Fruit fly (Drosophila melanogaster) whole organism, embryonic: ENCODE measurements around the gene CG10383.
A peak's percentile ranks its signal among the peaks of the same experiment; 100 is the strongest.

Experiments used
- Adf1 ChIP-seq: fragments of 200-800 bp; sonication (Bioruptor generic); IDR thresholded peaks from 2 replicates; pipeline ENCODE4 v1.3.6; 2022; ENCODE audit warnings: missing biosample characterization, missing genetic modification characterization
- Asciz ChIP-seq: fragments of 200-800 bp; sonication (Bioruptor generic); optimal IDR thresholded peaks from 2 replicates; lab custom pipeline; 2017; ENCODE audit warnings: missing biosample characterization, mild to moderate bottlenecking, missing genetic modification characterization, missing genetic modification reagents
- Atf6 ChIP-seq: fragments of 200-800 bp; sonication (Bioruptor generic); IDR thresholded peaks from 2 replicates; pipeline ENCODE4 v1.3.6; 2022; ENCODE audit warnings: missing biosample characterization, missing genetic modification characterization
- Blimp-1 ChIP-seq: fragments of 200-800 bp; sonication (Bioruptor generic); optimal IDR thresholded peaks from 3 replicates; lab custom pipeline; 2018; ENCODE audit warnings: missing biosample characterization, missing genetic modification characterization, mild to moderate bottlenecking, moderate library complexity, missing genetic modification reagents
- CG11093 ChIP-seq: fragments of 200-800 bp; sonication (Bioruptor generic); IDR thresholded peaks from 3 replicates; pipeline ENCODE4 v1.3.6; 2022; ENCODE audit warnings: missing biosample characterization, missing genetic modification characterization
- CG15073 ChIP-seq: fragments of 200-800 bp; sonication (Bioruptor generic); optimal IDR thresholded peaks from 2 replicates; lab custom pipeline; 2016; ENCODE audit warnings: missing biosample characterization, missing genetic modification characterization
- CG15514 ChIP-seq: fragments of 200-800 bp; sonication (Bioruptor generic); optimal IDR thresholded peaks from 3 replicates; lab custom pipeline; 2017; ENCODE audit warnings: missing biosample characterization, missing genetic modification characterization, mild to moderate bottlenecking, moderate library complexity, missing genetic modification reagents
- CG17328 ChIP-seq: fragments of 200-800 bp; sonication (Bioruptor generic); IDR thresholded peaks from 2 replicates; pipeline ENCODE4 v1.3.6; 2022; ENCODE audit warnings: missing biosample characterization, missing genetic modification characterization
- CG1792 ChIP-seq: fragments of 200-800 bp; sonication (Bioruptor generic); optimal IDR thresholded peaks from 2 replicates; lab custom pipeline; 2016; ENCODE audit warnings: missing biosample characterization, missing genetic modification characterization
- CG18476 ChIP-seq: fragments of 200-800 bp; sonication (Bioruptor generic); optimal IDR thresholded peaks from 2 replicates; lab custom pipeline; 2016; ENCODE audit warnings: missing biosample characterization, mild to moderate bottlenecking, missing genetic modification characterization
- CG2129 ChIP-seq: fragments of 200-800 bp; sonication (Bioruptor generic); IDR thresholded peaks from 2 replicates; pipeline ENCODE4 v1.3.6; 2022; ENCODE audit warnings: missing biosample characterization, missing genetic modification characterization; ENCODE audit not compliant: partially characterized antibody
- CG31441 ChIP-seq: fragments of 200-800 bp; sonication (Bioruptor generic); IDR thresholded peaks from 2 replicates; pipeline ENCODE4 v1.3.6; 2022; ENCODE audit warnings: missing biosample characterization, missing genetic modification characterization
- CG6689 ChIP-seq: fragments of 200-800 bp; sonication (Bioruptor generic); IDR thresholded peaks from 2 replicates; pipeline ENCODE4 v1.3.6; 2022; ENCODE audit warnings: missing biosample characterization, missing genetic modification characterization
- CG8290 ChIP-seq, 3 experiments: fragments of 200-800 bp; sonication (Bioruptor generic); optimal IDR thresholded peaks; 2 replicates each; lab custom pipeline; 2016 to 2019; ENCODE audit warnings: missing biosample characterization in 3 of 3, missing genetic modification characterization in 3 of 3, mild to moderate bottlenecking in 2 of 3, moderate library complexity in 1 of 3
- CG8359 ChIP-seq: fragments of 200-800 bp; sonication (Bioruptor generic); optimal IDR thresholded peaks from 2 replicates; lab custom pipeline; 2017; ENCODE audit warnings: missing biosample characterization, mild to moderate bottlenecking, missing genetic modification characterization, borderline replicate concordance
- CG9727 ChIP-seq: fragments of 200-800 bp; sonication (Bioruptor generic); optimal IDR thresholded peaks from 3 replicates; lab custom pipeline; 2017; ENCODE audit warnings: missing biosample characterization, mild to moderate bottlenecking, missing genetic modification characterization
- CG9876 ChIP-seq: fragments of 200-800 bp; sonication (Bioruptor generic); optimal IDR thresholded peaks from 2 replicates; lab custom pipeline; 2016; ENCODE audit warnings: missing biosample characterization, missing genetic modification characterization
- CrebB ChIP-seq: fragments of 200-800 bp; sonication (Bioruptor generic); optimal IDR thresholded peaks from 3 replicates; lab custom pipeline; 2018; ENCODE audit warnings: missing biosample characterization, mild to moderate bottlenecking, missing genetic modification characterization
- Dfd ChIP-seq, 2 experiments: fragments of >200 bp; optimal IDR thresholded peaks; 2 replicates each; lab custom pipeline; 2017; ENCODE audit warnings: missing biosample characterization in 2 of 2, missing genetic modification characterization in 2 of 2
- E2f2 ChIP-seq: fragments of 200-800 bp; sonication (Bioruptor generic); IDR thresholded peaks from 2 replicates; pipeline ENCODE4 v1.3.6; 2022; ENCODE audit warnings: missing biosample characterization, missing genetic modification characterization
- GATAe ChIP-seq: fragments of 200-800 bp; sonication (Bioruptor generic); conservative IDR thresholded peaks from 2 replicates; pipeline ENCODE4 v1.3.6; 2022; ENCODE audit warnings: missing biosample characterization, missing genetic modification characterization
- Hr39 ChIP-seq: fragments of >200 bp; optimal IDR thresholded peaks from 2 replicates; lab custom pipeline; 2017
- Max ChIP-seq: fragments of 200-800 bp; sonication (Bioruptor generic); optimal IDR thresholded peaks from 2 replicates; lab custom pipeline; 2016; ENCODE audit warnings: missing biosample characterization, mild to moderate bottlenecking, missing genetic modification characterization
- Optix ChIP-seq: fragments of 200-800 bp; sonication (Bioruptor generic); IDR thresholded peaks from 3 replicates; pipeline ENCODE4 v1.3.6; 2022; ENCODE audit warnings: missing biosample characterization, missing genetic modification characterization
- PHDP ChIP-seq: fragments of 200-800 bp; sonication (Bioruptor generic); optimal IDR thresholded peaks from 3 replicates; lab custom pipeline; 2018; ENCODE audit warnings: missing biosample characterization, mild to moderate bottlenecking, missing genetic modification characterization, moderate library complexity
- Xrp1 ChIP-seq: fragments of 200-800 bp; sonication (Bioruptor generic); IDR thresholded peaks from 2 replicates; pipeline ENCODE4 v1.3.6; 2022; ENCODE audit warnings: missing biosample characterization, missing genetic modification characterization
- YL-1 ChIP-seq: fragments of 200-800 bp; sonication (Bioruptor generic); optimal IDR thresholded peaks from 3 replicates; lab custom pipeline; 2017; ENCODE audit warnings: missing biosample characterization, mild to moderate bottlenecking, missing genetic modification characterization
- ab ChIP-seq: fragments of 200-800 bp; sonication (Bioruptor generic); optimal IDR thresholded peaks from 2 replicates; lab custom pipeline; 2016; ENCODE audit warnings: missing biosample characterization, missing genetic modification characterization
- ase ChIP-seq: fragments of 200-800 bp; sonication (Bioruptor generic); IDR thresholded peaks from 3 replicates; pipeline ENCODE4 v1.3.6; 2022; ENCODE audit warnings: missing biosample characterization, missing genetic modification characterization
- bigmax ChIP-seq: fragments of 200-800 bp; sonication (Bioruptor generic); optimal IDR thresholded peaks from 2 replicates; lab custom pipeline; 2018; ENCODE audit warnings: missing biosample characterization, mild to moderate bottlenecking, missing genetic modification characterization
- chm ChIP-seq: fragments of 200-800 bp; sonication (Bioruptor generic); IDR thresholded peaks from 2 replicates; pipeline ENCODE4 v1.3.6; 2022; ENCODE audit warnings: missing biosample characterization, missing genetic modification characterization
- ci ChIP-seq: fragments of 200-800 bp; sonication (Bioruptor generic); IDR thresholded peaks from 3 replicates; pipeline ENCODE4 v1.3.6; 2022; ENCODE audit warnings: missing biosample characterization, missing genetic modification characterization
- dati ChIP-seq: fragments of 200-800 bp; sonication (Bioruptor generic); IDR thresholded peaks from 2 replicates; pipeline ENCODE4 v1.3.6; 2022; ENCODE audit warnings: missing biosample characterization, missing genetic modification characterization
- grn ChIP-seq: fragments of 200-800 bp; sonication (Bioruptor generic); optimal IDR thresholded peaks from 3 replicates; lab custom pipeline; 2017; ENCODE audit warnings: missing biosample characterization, missing genetic modification characterization
- h ChIP-seq: fragments of >200 bp; optimal IDR thresholded peaks from 2 replicates; lab custom pipeline; 2017
- insv ChIP-seq, 2 experiments: fragments of 200-800 bp; sonication (Bioruptor generic); optimal IDR thresholded peaks; 3 replicates each; lab custom pipeline; 2016 to 2018; ENCODE audit warnings: missing biosample characterization in 2 of 2, missing genetic modification characterization in 2 of 2
- kni ChIP-seq: fragments of 200-800 bp; sonication (Bioruptor generic); optimal IDR thresholded peaks from 3 replicates; lab custom pipeline; 2017; ENCODE audit warnings: mild to moderate bottlenecking, missing biosample characterization, missing genetic modification reagents, missing genetic modification characterization
- mirr ChIP-seq: fragments of 200-800 bp; sonication (Bioruptor generic); optimal IDR thresholded peaks from 3 replicates; lab custom pipeline; 2018; ENCODE audit warnings: missing biosample characterization, mild to moderate bottlenecking, missing genetic modification characterization
- otp ChIP-seq: fragments of 200-800 bp; sonication (Bioruptor generic); IDR thresholded peaks from 3 replicates; pipeline ENCODE4, ENCODE4 v1.3.6; 2022; ENCODE audit warnings: missing biosample characterization, missing genetic modification characterization
- pzg ChIP-seq: fragments of 200-800 bp; sonication (Bioruptor generic); optimal IDR thresholded peaks from 3 replicates; lab custom pipeline; 2018; ENCODE audit warnings: missing biosample characterization, mild to moderate bottlenecking, missing genetic modification characterization, moderate library complexity
- sima ChIP-seq: fragments of 200-800 bp; sonication (Bioruptor generic); optimal IDR thresholded peaks from 2 replicates; lab custom pipeline; 2016; ENCODE audit warnings: missing biosample characterization, missing genetic modification characterization
- sisA ChIP-seq: fragments of 200-800 bp; sonication (Bioruptor generic); IDR thresholded peaks from 2 replicates; pipeline ENCODE4 v1.3.6; 2022; ENCODE audit warnings: missing biosample characterization, missing genetic modification characterization
- slou ChIP-seq: fragments of 200-800 bp; sonication (Bioruptor generic); optimal IDR thresholded peaks from 3 replicates; lab custom pipeline; 2016; ENCODE audit warnings: missing biosample characterization, missing genetic modification characterization
- sna ChIP-seq: fragments of 200-800 bp; sonication (Bioruptor generic); IDR thresholded peaks from 2 replicates; pipeline ENCODE4 v1.3.6; 2022; ENCODE audit warnings: missing biosample characterization, missing genetic modification characterization; ENCODE audit not compliant: partially characterized antibody
- sug ChIP-seq: fragments of 200-800 bp; optimal IDR thresholded peaks from 2 replicates; lab custom pipeline; 2019; ENCODE audit warnings: missing biosample characterization, mild to moderate bottlenecking, missing genetic modification characterization, moderate library complexity
- tll ChIP-seq, 2 experiments: fragments of 200-800 bp in 1 of 2; fragments of >200 bp in 1 of 2; sonication (Bioruptor generic) in 1 of 2; optimal IDR thresholded peaks; 2 replicates each; lab custom pipeline; 2017 to 2019; ENCODE audit warnings: missing biosample characterization in 2 of 2, missing genetic modification characterization in 2 of 2, mild to moderate bottlenecking in 1 of 2, moderate library complexity in 1 of 2
- vnd ChIP-seq: fragments of 200-800 bp; sonication (Bioruptor generic); IDR thresholded peaks from 3 replicates; pipeline ENCODE4 v1.3.6; 2022; ENCODE audit warnings: missing biosample characterization, missing genetic modification characterization; ENCODE audit not compliant: partially characterized antibody
- z ChIP-seq: fragments of 200-800 bp; sonication (Bioruptor generic); IDR thresholded peaks from 3 replicates; pipeline ENCODE4 v1.3.6; 2022; ENCODE audit warnings: missing biosample characterization, missing genetic modification characterization

Gene CG10383

dm6 chr2L:18676948-18677820 is 18.2 kb downstream of the CG10383 start, which contains the start of the genes Mst36Fa and CG31751 (continued):
- no peak for TF ChIP-seq tll (GFP tag; optimal IDR thresholded peaks at IDR 0.05; lab: Kevin White, UChicago)
- TF ChIP-seq Blimp-1 = peak; percentile 79
- TF ChIP-seq CG11093 (GFP tag; lab: Robert Waterston, UW) = peak; percentile 44; the same call in 1 of the 3 replicates
- TF ChIP-seq CrebB (tag; lab: Kevin White, UChicago) = peak; percentile 91
- TF ChIP-seq YL-1 (GFP tag; lab: Kevin White, UChicago) = peak; percentile 82
- no peak for TF ChIP-seq CG2129 (GFP tag; lab: Robert Waterston, UW)
- peak; percentile 45 for TF ChIP-seq CG8290 (GFP tag; optimal IDR thresholded peaks at IDR 0.05; lab: Kevin White, UChicago)
- TF ChIP-seq CG8290 (tag; optimal IDR thresholded peaks at IDR 0.05; lab: Kevin White, UChicago) = peak in 1 of 2 experiments; percentile 97
- TF ChIP-seq h (lab: Kevin White, UChicago) = no peak
- TF ChIP-seq CG6689 = peak; percentile 40; the same call in 1 of the 2 replicates
- no peak for TF ChIP-seq sna
- TF ChIP-seq CG15073 = no peak
- TF ChIP-seq sug = peak; percentile 96
- TF ChIP-seq otp (GFP tag; lab: Robert Waterston, UW) = peak; percentile 88; the same call in 2 of the 3 replicates
- peak; percentile 77 for TF ChIP-seq CG9727 (GFP tag; lab: Kevin White, UChicago)
- TF ChIP-seq chm (GFP tag; lab: Robert Waterston, UW) = peak; percentile 74
- TF ChIP-seq vnd (GFP tag; lab: Robert Waterston, UW) = no peak
- TF ChIP-seq grn (GFP tag; lab: Kevin White, UChicago) = peak; percentile 86
- TF ChIP-seq Hr39 (lab: Kevin White, UChicago) = no peak
- peak; percentile 47; the same call in 1 of the 3 replicates for TF ChIP-seq ase
- TF ChIP-seq pzg (GFP tag; lab: Kevin White, UChicago) = peak; percentile 88
- 0 out of 2 replicates have a peak, but pooled peaks have one; percentile 32 for TF ChIP-seq CG17328
- no peak for TF ChIP-seq bigmax (GFP tag; lab: Kevin White, UChicago)
- TF ChIP-seq Adf1 = peak; percentile 40; the same call in 1 of the 2 replicates
- TF ChIP-seq GATAe = no peak
- TF ChIP-seq Asciz (GFP tag; lab: Kevin White, UChicago) = peak; percentile 91
- peak; percentile 51 for TF ChIP-seq Xrp1 (GFP tag; lab: Robert Waterston, UW)
- peak; percentile 50; the same call in 1 of the 3 replicates for TF ChIP-seq z (GFP tag; lab: Robert Waterston, UW)
- peak; percentile 93 for TF ChIP-seq kni
- TF ChIP-seq mirr = peak; percentile 94
- no peak; the same call in 2 of the 3 replicates for TF ChIP-seq Optix (GFP tag; lab: Robert Waterston, UW)
- TF ChIP-seq E2f2 = peak; percentile 98
- peak; percentile 83 for TF ChIP-seq Atf6 (GFP tag; lab: Robert Waterston, UW)
- TF ChIP-seq Dfd (GFP tag; optimal IDR thresholded peaks at IDR 0.05; lab: Kevin White, UChicago) = no peak
- TF ChIP-seq CG1792 (GFP tag; lab: Kevin White, UChicago) = peak; percentile 82
- peak; percentile 71 for TF ChIP-seq sima
- peak; percentile 39 for TF ChIP-seq slou
- peak; percentile 41 for TF ChIP-seq CG8359
- no peak; the same call in 1 of the 2 replicates for TF ChIP-seq CG31441 (GFP tag; lab: Robert Waterston, UW)
- peak; percentile 57 for TF ChIP-seq Max
- TF ChIP-seq ab (GFP tag; lab: Kevin White, UChicago) = no peak
- TF ChIP-seq CG18476 (GFP tag; lab: Kevin White, UChicago) = peak; percentile 55
- peak; percentile 89 for TF ChIP-seq CG15514 (GFP tag; lab: Kevin White, UChicago)
- TF ChIP-seq sisA = no peak; the same call in 1 of the 2 replicates
- peak; percentile 83 for TF ChIP-seq ci
- TF ChIP-seq dati (GFP tag; lab: Robert Waterston, UW) = no peak
- TF ChIP-seq PHDP (tag; lab: Kevin White, UChicago) = peak; percentile 77
- peak; percentile 50 for TF ChIP-seq CG9876 (GFP tag; lab: Kevin White, UChicago)
- peak in 1 of 2 experiments; percentile 66 for TF ChIP-seq insv (GFP tag; optimal IDR thresholded peaks at IDR 0.05; lab: Kevin White, UChicago)
